Worm (Caenorhabditis elegans): ENCODE results near the gene C14C6.3.

- TF ChIP-seq mls-2 (tag; optimal IDR thresholded peaks at IDR 0.05) = peak; percentile 2
- TF ChIP-seq mab-5 (tag; optimal IDR thresholded peaks at IDR 0.05) = no peak
- TF ChIP-seq ces-1 (GFP tag; optimal IDR thresholded peaks at IDR 0.05) = peak; percentile 61
- TF ChIP-seq pha-4 (tag; optimal IDR thresholded peaks at IDR 0.05) = peak; percentile 17
- peak; percentile 83 for TF ChIP-seq elt-3 (tag; optimal IDR thresholded peaks at IDR 0.05)
- no peak for TF ChIP-seq drap-1 (GFP tag; optimal IDR thresholded peaks at IDR 0.05)
- TF ChIP-seq lsy-2 (tag; optimal IDR thresholded peaks at IDR 0.05) = no peak
- TF ChIP-seq ceh-43 (GFP tag; optimal IDR thresholded peaks at IDR 0.05) = no peak
- TF ChIP-seq unc-62 (GFP tag; optimal IDR thresholded peaks at IDR 0.05) = no peak
Measured at ce11 chrV:532046-532445, 11.2 kb upstream of the C14C6.3 start, which contains the start of gene nhr-58.
